Worm (Caenorhabditis elegans): ENCODE data around the gene mib-1.

DNA sequence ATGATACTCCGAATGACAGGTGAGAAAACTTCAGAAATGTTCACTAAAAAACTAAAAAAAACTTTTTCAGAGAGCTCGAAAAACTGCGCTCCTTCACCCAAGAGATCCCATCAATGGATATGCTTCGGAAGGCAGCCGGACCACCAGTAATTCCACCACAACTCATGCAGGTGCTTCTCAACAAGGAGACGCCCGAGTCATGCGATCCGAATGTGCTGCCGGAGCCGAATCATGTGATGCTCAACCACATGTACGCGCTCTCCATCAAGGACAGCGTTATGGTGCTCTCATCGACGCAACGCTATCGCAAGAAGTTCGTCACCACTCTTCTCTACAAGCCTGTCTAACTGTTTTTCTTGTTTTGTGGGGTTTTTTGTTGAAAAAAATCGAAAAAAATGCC lies 52.7 kb downstream of the mib-1 start:
- TF ChIP-seq mep-1 (tag; optimal IDR thresholded peaks at IDR 0.05) (no peak), mls-2 (tag; optimal IDR thresholded peaks at IDR 0.05) (no peak), ztf-11 (tag; optimal IDR thresholded peaks at IDR 0.05) (no peak)
